Worm (Caenorhabditis elegans): ENCODE results near the gene spp-19.

- TF ChIP-seq nhr-129 (tag; optimal IDR thresholded peaks at IDR 0.05) (no peak), fos-1 (tag; optimal IDR thresholded peaks at IDR 0.05) (no peak), mdl-1 (tag; optimal IDR thresholded peaks at IDR 0.05) (no peak), nhr-11 (tag; optimal IDR thresholded peaks at IDR 0.05) (no peak), ZK546.5 (tag; optimal IDR thresholded peaks at IDR 0.05) (no peak), sma-3 (GFP tag; optimal IDR thresholded peaks at IDR 0.05) (no peak), unc-55 (GFP tag; optimal IDR thresholded peaks at IDR 0.05) (no peak), ama-1 (optimal IDR thresholded peaks at IDR 0.05) (no peak)
Observed at ce11 chrV:6559105-6559504, 2.4 kb downstream of the spp-19 start, which contains the start of gene spp-26.

All from whole organism, L2 larva.